Fruit fly (Drosophila melanogaster): Measurements from ENCODE around the gene dsx.

- TF ChIP-seq Smox (GFP tag; optimal IDR thresholded peaks at IDR 0.05) (no peak), Hr38 (GFP tag; optimal IDR thresholded peaks at IDR 0.05) (no peak), OdsH (GFP tag; optimal IDR thresholded peaks at IDR 0.05) (no peak), CG31627 (GFP tag; optimal IDR thresholded peaks at IDR 0.05) (no peak), Eip75B (GFP tag; optimal IDR thresholded peaks at IDR 0.05) (no peak), CG16779 (tag; optimal IDR thresholded peaks at IDR 0.05) (no peak), vri (GFP tag; optimal IDR thresholded peaks at IDR 0.05) (no peak), fd59A (GFP tag; optimal IDR thresholded peaks at IDR 0.05) (no peak), fd85E (GFP tag; optimal IDR thresholded peaks at IDR 0.05) (no peak), CG3919 (GFP tag; optimal IDR thresholded peaks at IDR 0.05) (no peak)
These were observed 3.6 kb downstream of the dsx start for dm6 chr3R:7963495-7964132.
